Fruit fly (Drosophila melanogaster) whole organism, prepupa: ENCODE data around the gene NimC1.
A peak's percentile ranks its signal among the peaks of the same experiment; 100 is the strongest.

Source experiments
- CG6163 ChIP-seq: fragments of 200-800 bp; sonication (Bioruptor generic); IDR thresholded peaks from 3 replicates; pipeline ENCODE4 v1.3.6; 2022; ENCODE audit warnings: missing biosample characterization, missing genetic modification characterization
- Hr38 ChIP-seq: sonication (Bioruptor generic); optimal IDR thresholded peaks from 2 replicates; lab custom pipeline; 2016; ENCODE audit warnings: missing biosample characterization, missing genetic modification characterization

DNA sequence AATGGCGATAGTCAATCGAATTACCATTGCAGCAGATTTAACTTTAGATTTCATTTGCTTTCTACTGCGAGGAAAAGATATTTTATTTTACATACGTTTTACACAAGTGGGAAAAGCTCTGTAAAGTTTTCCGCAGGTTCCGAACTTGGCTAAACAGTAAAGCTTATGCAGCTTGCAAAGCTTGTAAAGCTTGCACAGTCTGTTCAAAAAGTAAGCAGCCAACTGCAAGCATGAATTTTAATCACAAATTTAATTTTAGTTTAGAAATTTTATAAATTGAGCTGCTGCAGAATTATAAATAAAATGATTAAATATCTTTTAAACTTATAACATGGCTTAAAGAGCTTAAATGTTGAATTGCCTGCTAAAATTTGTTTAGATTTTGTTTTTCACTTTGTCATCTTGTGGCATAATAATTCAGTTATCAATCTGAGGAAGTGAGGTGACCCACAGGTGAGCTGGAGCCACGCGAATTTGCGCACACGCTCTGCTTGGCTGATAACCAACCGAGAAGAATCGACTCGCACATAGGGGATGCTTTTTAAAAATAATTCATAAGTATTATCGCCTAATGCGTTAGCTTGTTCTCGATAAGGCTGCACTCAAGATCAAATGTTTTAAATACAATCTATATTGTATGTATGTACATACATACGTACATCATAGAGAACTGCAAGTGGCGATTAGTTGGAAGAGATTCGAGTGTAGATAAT, 35.2 kb upstream of the NimC1 start:
- TF ChIP-seq Hr38 (GFP tag; lab: Kevin White, UChicago) (no peak), CG6163 (GFP tag; lab: Robert Waterston, UW) (peak; percentile 34; the same call in 2 of the 3 replicates)
